Fruit fly (Drosophila melanogaster): ENCODE results near the gene Actn3.

Actn3 gene

DNA sequence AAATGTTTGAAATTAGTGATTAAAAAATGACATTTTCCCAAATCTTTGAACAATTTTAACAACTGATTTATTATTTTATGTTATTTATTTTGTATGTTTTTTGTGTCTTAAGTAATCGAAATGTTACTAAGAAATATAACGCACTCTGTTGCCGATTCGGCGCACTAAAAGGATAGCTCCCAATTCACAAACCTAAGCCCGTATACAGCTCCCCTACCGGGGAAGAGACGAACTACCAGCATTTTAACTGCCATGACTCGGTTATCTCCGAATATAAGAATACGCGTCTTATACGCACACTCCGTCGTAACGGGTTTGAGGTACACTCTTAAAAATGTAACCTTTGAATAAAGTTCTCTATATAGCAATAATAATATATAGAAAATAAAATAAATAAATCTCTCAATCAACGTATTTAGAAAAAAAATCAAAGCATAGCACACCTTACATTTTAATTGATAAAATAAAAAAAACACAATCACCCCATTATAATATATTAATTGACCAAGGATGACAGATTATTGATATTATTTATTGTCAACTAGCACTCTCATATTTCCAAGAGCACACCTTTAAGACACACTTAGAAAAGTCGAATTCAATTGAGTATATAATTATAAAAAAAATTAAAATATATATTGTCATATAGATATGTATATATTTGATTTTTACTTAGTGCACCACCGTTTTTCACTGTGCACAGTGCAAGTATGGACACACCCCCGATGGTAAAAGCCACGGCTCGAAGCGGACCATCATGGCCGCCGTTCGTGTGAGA, 19.6 kb downstream of the Actn3 start (continued):
- TF ChIP-seq CG34406 (GFP tag; optimal IDR thresholded peaks at IDR 0.05) (peak; percentile 88), CG6854 (GFP tag; optimal IDR thresholded peaks at IDR 0.05) (no peak), CG31627 (GFP tag; optimal IDR thresholded peaks at IDR 0.05) (peak; percentile 13), Eip93F (GFP tag; optimal IDR thresholded peaks at IDR 0.05) (no peak), CG32006 (GFP tag; optimal IDR thresholded peaks at IDR 0.05) (peak; percentile 93), Hr4 (GFP tag; optimal IDR thresholded peaks at IDR 0.05) (peak; percentile 58), CG3032 (tag; optimal IDR thresholded peaks at IDR 0.05) (peak; percentile 85), dac (GFP tag; optimal IDR thresholded peaks at IDR 0.05) (no peak), CG6163 (GFP tag; IDR thresholded peaks at IDR 0.05) (peak; percentile 65; the same call in 2 of the 3 replicates), CG16779 (tag; optimal IDR thresholded peaks at IDR 0.05) (peak; percentile 51), CG8119 (GFP tag; IDR thresholded peaks at IDR 0.05) (peak; percentile 67), CG8319 (GFP tag; optimal IDR thresholded peaks at IDR 0.05) (peak; percentile 63), vri (GFP tag; optimal IDR thresholded peaks at IDR 0.05) (no peak)

DNA sequence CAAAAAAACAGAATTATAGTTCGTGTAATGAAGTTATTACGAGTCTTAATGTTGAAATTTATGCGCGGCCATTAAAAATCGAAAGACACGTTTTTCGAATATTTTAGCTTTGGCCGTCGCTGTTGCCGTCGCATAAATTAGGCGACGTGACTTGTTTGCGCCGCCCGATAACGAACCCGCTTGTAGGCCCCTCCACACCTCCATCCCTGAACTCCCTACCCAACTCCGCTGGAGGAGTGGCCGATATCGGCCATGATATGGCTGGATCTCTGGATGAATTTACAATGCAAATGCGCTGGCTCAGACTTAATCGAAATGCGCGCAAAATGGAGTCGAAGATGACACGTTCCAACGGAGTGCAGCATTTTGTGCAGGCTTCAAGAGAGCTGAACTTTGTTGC, 23.2 kb downstream of the Actn3 start:
- TF ChIP-seq topi (GFP tag; optimal IDR thresholded peaks at IDR 0.05) (no peak), CG8119 (GFP tag; IDR thresholded peaks at IDR 0.05) (no peak), Sox15 (GFP tag; optimal IDR thresholded peaks at IDR 0.05) (no peak), svp (GFP tag) (peak; percentile 14), CG6808 (GFP tag; optimal IDR thresholded peaks at IDR 0.05) (no peak), OdsH (GFP tag; optimal IDR thresholded peaks at IDR 0.05) (no peak), dsx (GFP tag; optimal IDR thresholded peaks at IDR 0.05; ENCODE audit: poor library complexity, severe bottlenecking) (peak; percentile 31)

dm6 chr3R:16951374-16951773, 26.2 kb downstream of the Actn3 start:
- no peak for TF ChIP-seq CG10669 (GFP tag; optimal IDR thresholded peaks at IDR 0.05)
- TF ChIP-seq Blimp-1 (GFP tag; optimal IDR thresholded peaks at IDR 0.05) = no peak
- no peak for TF ChIP-seq CG8119 (GFP tag; IDR thresholded peaks at IDR 0.05)
- no peak for TF ChIP-seq esn (GFP tag; optimal IDR thresholded peaks at IDR 0.05)
- TF ChIP-seq CG11762 (GFP tag; optimal IDR thresholded peaks at IDR 0.05; ENCODE audit: insufficient read depth) = no peak
- no peak for TF ChIP-seq fkh (GFP tag; optimal IDR thresholded peaks at IDR 0.05)
- no peak for TF ChIP-seq CG31627 (GFP tag; optimal IDR thresholded peaks at IDR 0.05)
- TF ChIP-seq CG11294 (GFP tag; IDR thresholded peaks at IDR 0.05) = no peak
- no peak for TF ChIP-seq CG8632 (GFP tag; optimal IDR thresholded peaks at IDR 0.05)
- no peak for TF ChIP-seq CG10631 (GFP tag; optimal IDR thresholded peaks at IDR 0.05)
- TF ChIP-seq CG7368 (GFP tag; optimal IDR thresholded peaks at IDR 0.05) = no peak
- TF ChIP-seq CG4318 (GFP tag; optimal IDR thresholded peaks at IDR 0.05) = no peak

DNA sequence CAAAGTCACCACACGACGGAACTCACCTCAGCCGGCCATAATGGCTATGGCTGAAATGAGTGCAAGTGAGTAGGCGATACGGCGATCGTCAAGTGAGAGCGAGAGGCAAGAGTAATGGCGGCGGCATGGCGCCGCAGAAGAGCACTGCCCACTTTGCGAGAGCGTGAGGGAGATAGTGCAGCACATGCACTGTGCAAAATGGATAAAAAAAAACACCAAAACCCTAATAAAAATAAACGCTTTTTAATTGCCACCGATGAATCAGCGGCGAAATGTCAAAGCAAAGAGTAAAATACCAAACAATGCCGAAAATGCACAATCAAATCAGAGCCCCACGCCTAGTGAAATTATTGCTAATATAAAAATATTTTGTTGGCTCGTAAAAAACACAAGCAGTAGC, 28.9 kb downstream of the Actn3 start:
- TF ChIP-seq Gug (GFP tag; IDR thresholded peaks at IDR 0.05) (0 out of 2 replicates have a peak, but pooled peaks have one; percentile 16), CG8119 (GFP tag; IDR thresholded peaks at IDR 0.05) (peak; percentile 44; the same call in 2 of the 3 replicates), Sox14 (GFP tag; optimal IDR thresholded peaks at IDR 0.05) (peak; percentile 38), Sox15 (GFP tag; optimal IDR thresholded peaks at IDR 0.05) (no peak), CG31627 (GFP tag; optimal IDR thresholded peaks at IDR 0.05) (peak; percentile 16), eg (GFP tag; IDR thresholded peaks at IDR 0.05) (peak; percentile 68), CG3919 (GFP tag; optimal IDR thresholded peaks at IDR 0.05) (peak; percentile 42), CG34406 (GFP tag; optimal IDR thresholded peaks at IDR 0.05) (peak; percentile 8), net (GFP tag; optimal IDR thresholded peaks at IDR 0.05) (peak; percentile 45), ss (GFP tag; optimal IDR thresholded peaks at IDR 0.05) (peak; percentile 8 to 56), Met (GFP tag; optimal IDR thresholded peaks at IDR 0.05) (peak; percentile 2), acj6 (GFP tag; optimal IDR thresholded peaks at IDR 0.05) (no peak), CG6163 (GFP tag; IDR thresholded peaks at IDR 0.05) (peak; percentile 80), CG6276 (GFP tag; optimal IDR thresholded peaks at IDR 0.05) (no peak), fd85E (GFP tag; optimal IDR thresholded peaks at IDR 0.05) (no peak), Hr39 (GFP tag; optimal IDR thresholded peaks at IDR 0.05) (peak; percentile 9), CG15336 (GFP tag; IDR thresholded peaks at IDR 0.05) (peak; percentile 42; the same call in 1 of the 2 replicates), CG6808 (GFP tag; optimal IDR thresholded peaks at IDR 0.05) (peak; percentile 22), svp (GFP tag) (peak; percentile 73), CG1621 (tag; optimal IDR thresholded peaks at IDR 0.05) (peak; percentile 29), esn (GFP tag; optimal IDR thresholded peaks at IDR 0.05) (no peak), CG16779 (tag; optimal IDR thresholded peaks at IDR 0.05) (no peak), CG32006 (GFP tag; optimal IDR thresholded peaks at IDR 0.05) (peak; percentile 50), Ets21C (GFP tag; optimal IDR thresholded peaks at IDR 0.05) (no peak), fkh (GFP tag; optimal IDR thresholded peaks at IDR 0.05) (no peak), Hr4 (GFP tag; optimal IDR thresholded peaks at IDR 0.05) (peak; percentile 22), dac (GFP tag; optimal IDR thresholded peaks at IDR 0.05) (peak; percentile 1), CG10631 (GFP tag; optimal IDR thresholded peaks at IDR 0.05) (peak; percentile 27)
